Worm (Caenorhabditis elegans): ENCODE measurements around the gene pot-2.

The pot-2 gene

DNA sequence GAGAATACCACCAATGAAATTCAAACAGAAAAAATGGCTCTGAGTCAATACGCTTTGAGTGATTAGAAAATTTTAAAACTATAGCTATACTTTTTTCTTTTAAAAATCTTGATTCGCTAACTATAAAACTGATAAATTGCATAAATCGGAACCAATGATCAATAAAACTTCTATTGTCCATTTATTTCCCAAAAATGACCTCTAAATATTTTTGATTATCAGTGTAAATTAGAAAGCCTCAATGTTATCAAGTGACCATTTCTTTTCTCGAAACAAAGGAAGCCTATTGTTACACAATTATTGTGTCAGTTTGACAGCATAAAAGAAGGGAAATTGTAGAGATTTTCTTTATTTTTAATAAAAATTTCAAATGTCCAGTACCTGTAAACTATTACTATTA is 23.9 kb upstream of the pot-2 start, which contains the start of gene K10H10.4:
K10H10.4 (plus strand) TSS at position 301 of the 400 bp plus-strand sequence.
- TF ChIP-seq pbrm-1 (GFP tag; IDR thresholded peaks at IDR 0.05) (no peak), zfh-2 (GFP tag; conservative IDR thresholded peaks at IDR 0.05) (no peak), him-1 (tag; optimal IDR thresholded peaks at IDR 0.05) (no peak), egrh-3 (GFP tag; IDR thresholded peaks at IDR 0.05) (no peak), madf-10 (tag; optimal IDR thresholded peaks at IDR 0.05) (no peak), ztf-18 (tag; optimal IDR thresholded peaks at IDR 0.05) (no peak), madf-8 (GFP tag; conservative IDR thresholded peaks at IDR 0.05) (no peak), D2030.7 (GFP tag; IDR thresholded peaks at IDR 0.05) (no peak), nfya-1 (tag; optimal IDR thresholded peaks at IDR 0.05; ENCODE audit: borderline replicate concordance, insufficient read depth) (no peak), hlh-26 (GFP tag; conservative IDR thresholded peaks at IDR 0.05) (no peak), let-526 (GFP tag; IDR thresholded peaks at IDR 0.05) (no peak)

- TF ChIP-seq Y56A3A.18 (GFP tag; IDR thresholded peaks at IDR 0.05), result no peak
- no peak for TF ChIP-seq Y53F4B.3 (GFP tag; IDR thresholded peaks at IDR 0.05)
- no peak for TF ChIP-seq cebp-2 (GFP tag; IDR thresholded peaks at IDR 0.05)
- no peak for TF ChIP-seq egrh-3 (GFP tag; IDR thresholded peaks at IDR 0.05)
- no peak for TF ChIP-seq B0261.1 (tag; optimal IDR thresholded peaks at IDR 0.05)
- TF ChIP-seq snpc-1.3 (tag; optimal IDR thresholded peaks at IDR 0.05; ENCODE audit: insufficient read depth), result no peak
- no peak for TF ChIP-seq tbx-9 (tag; optimal IDR thresholded peaks at IDR 0.05; ENCODE audit: borderline replicate concordance)
- TF ChIP-seq zim-3 (tag; optimal IDR thresholded peaks at IDR 0.05), result no peak
- no peak for TF ChIP-seq ceh-40 (GFP tag; IDR thresholded peaks at IDR 0.05)
- no peak for TF ChIP-seq nfya-2 (GFP tag; IDR thresholded peaks at IDR 0.05)
- TF ChIP-seq rpc-1 (optimal IDR thresholded peaks at IDR 0.05), result no peak
- TF ChIP-seq rpc-1 (tag; optimal IDR thresholded peaks at IDR 0.05), result no peak
- no peak for TF ChIP-seq cebp-1 (GFP tag; IDR thresholded peaks at IDR 0.05)
- no peak for TF ChIP-seq cebp-1 (tag; optimal IDR thresholded peaks at IDR 0.05)
- no peak for TF ChIP-seq ccch-3 (GFP tag; optimal IDR thresholded peaks at IDR 0.05)
- no peak for TF ChIP-seq chd-7 (tag; optimal IDR thresholded peaks at IDR 0.05)
- TF ChIP-seq nhr-27 (tag; optimal IDR thresholded peaks at IDR 0.05), result no peak
- TF ChIP-seq pbrm-1 (GFP tag; IDR thresholded peaks at IDR 0.05), result no peak
- no peak for TF ChIP-seq ceh-27 (GFP tag; optimal IDR thresholded peaks at IDR 0.05)
- no peak for TF ChIP-seq F39B2.1 (GFP tag; IDR thresholded peaks at IDR 0.05)
- no peak for TF ChIP-seq tlf-1 (GFP tag; optimal IDR thresholded peaks at IDR 0.05)
- no peak for TF ChIP-seq bed-1 (GFP tag; IDR thresholded peaks at IDR 0.05)
Observed at ce11 chrII:14501447-14501846, 22.5 kb upstream of the pot-2 start, which contains the start of gene K10H10.5. Gene K10H10.5, plus strand, starts transcription at chrII:14501747.

ce11 chrII:14502997-14503396 is 21.0 kb upstream of the pot-2 start, which contains the start of gene K10H10.6:
Gene K10H10.6, plus strand, starts transcription at chrII:14503297.
- TF ChIP-seq akir-1 (GFP tag; optimal IDR thresholded peaks at IDR 0.05), result no peak
- peak; percentile 42; the same call in 1 of the 2 replicates for TF ChIP-seq hmg-1.2 (GFP tag; IDR thresholded peaks at IDR 0.05)

DNA sequence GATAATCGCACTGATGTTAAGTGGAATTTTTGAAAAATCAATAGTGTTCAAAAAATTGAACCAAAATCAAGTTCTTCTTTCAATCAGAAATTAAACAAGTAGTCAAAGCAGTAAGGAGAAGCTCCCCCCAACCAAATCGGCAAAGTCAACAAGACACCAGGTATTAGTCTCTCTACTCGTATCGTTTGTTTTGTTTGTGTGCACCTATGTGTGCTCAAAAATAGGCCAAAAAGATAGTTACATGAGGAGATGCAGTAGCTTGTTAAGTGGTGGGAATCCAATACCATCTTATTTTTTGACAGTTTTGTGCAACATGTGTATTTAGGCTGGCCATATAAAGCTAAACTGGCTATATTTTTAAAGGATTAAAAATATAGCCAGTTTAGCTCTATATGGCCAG is 17.7 kb upstream of the pot-2 start, which contains the start of gene K10H10.12:
K10H10.12 (minus strand) TSS at position 101 of the 400 bp plus-strand sequence.
- TF ChIP-seq mel-28 (tag; optimal IDR thresholded peaks at IDR 0.05; ENCODE audit: borderline replicate concordance) (no peak), cebp-2 (GFP tag; IDR thresholded peaks at IDR 0.05) (no peak), F10E7.11 (tag; optimal IDR thresholded peaks at IDR 0.05) (no peak), let-526 (GFP tag; IDR thresholded peaks at IDR 0.05) (no peak), xnd-1 (tag; optimal IDR thresholded peaks at IDR 0.05) (no peak), hlh-26 (GFP tag; conservative IDR thresholded peaks at IDR 0.05) (no peak), unc-130 (GFP tag; optimal IDR thresholded peaks at IDR 0.05) (no peak), F52B5.7 (tag; optimal IDR thresholded peaks at IDR 0.05) (no peak), C06A6.2 (GFP tag; conservative IDR thresholded peaks at IDR 0.05) (no peak), B0035.1 (tag; optimal IDR thresholded peaks at IDR 0.05) (no peak), ceh-27 (GFP tag; optimal IDR thresholded peaks at IDR 0.05) (no peak), sptf-2 (GFP tag; optimal IDR thresholded peaks at IDR 0.05) (no peak), F33H1.4 (GFP tag; IDR thresholded peaks at IDR 0.05) (no peak)

Data from whole organism, young adult.